Worm (Caenorhabditis elegans): ENCODE measurements around the gene nhr-258.

ce11 chrIV:8019772-8020496, 24.8 kb upstream of the nhr-258 start, which contains the start of gene dnc-4:
- TF ChIP-seq mdl-1 (tag; optimal IDR thresholded peaks at IDR 0.05) (no peak), nhr-12 (tag; optimal IDR thresholded peaks at IDR 0.05) (no peak), nhr-237 (tag; optimal IDR thresholded peaks at IDR 0.05) (no peak), mbf-1 (tag; optimal IDR thresholded peaks at IDR 0.05) (no peak), blmp-1 (tag; optimal IDR thresholded peaks at IDR 0.05; ENCODE audit: insufficient read depth) (no peak), unc-62 (GFP tag; optimal IDR thresholded peaks at IDR 0.05) (no peak), nhr-129 (tag; optimal IDR thresholded peaks at IDR 0.05) (no peak), ztf-4 (tag; optimal IDR thresholded peaks at IDR 0.05) (no peak), ama-1 (optimal IDR thresholded peaks at IDR 0.05) (no peak), sma-3 (GFP tag; optimal IDR thresholded peaks at IDR 0.05) (no peak), nhr-11 (tag; optimal IDR thresholded peaks at IDR 0.05) (no peak), ZK546.5 (tag; optimal IDR thresholded peaks at IDR 0.05) (no peak)

Data from whole organism, L2 larva.